Worm (Caenorhabditis elegans): ENCODE measurements around the gene cnd-1.

The cnd-1 gene

ce11 chrIII:5244539-5244938 is at the start of gene cnd-1:
TSS of gene cnd-1 (minus strand) at chrIII:5244639.
- no peak for TF ChIP-seq unc-62 (GFP tag; optimal IDR thresholded peaks at IDR 0.05)

DNA sequence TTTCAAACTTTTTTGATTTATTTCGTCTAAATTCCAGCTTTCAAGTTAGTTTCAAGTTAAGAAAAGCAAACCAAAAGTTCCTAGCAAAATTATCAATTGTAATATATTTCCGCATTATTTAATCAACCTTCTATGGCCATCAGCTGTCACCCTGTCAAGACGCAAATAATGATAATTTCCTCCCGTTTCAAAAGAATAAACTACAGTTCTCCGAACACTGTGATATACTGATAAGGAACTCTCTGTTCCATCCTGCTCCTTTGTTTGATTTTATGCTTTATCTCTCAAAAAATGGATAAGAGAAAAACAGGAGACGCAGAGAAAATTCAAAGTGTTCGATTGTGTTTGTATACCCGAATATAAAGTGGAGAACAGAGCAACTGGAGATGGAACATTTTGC is 46.8 kb upstream of the cnd-1 start:
- no peak for TF ChIP-seq unc-62 (GFP tag; optimal IDR thresholded peaks at IDR 0.05)

DNA sequence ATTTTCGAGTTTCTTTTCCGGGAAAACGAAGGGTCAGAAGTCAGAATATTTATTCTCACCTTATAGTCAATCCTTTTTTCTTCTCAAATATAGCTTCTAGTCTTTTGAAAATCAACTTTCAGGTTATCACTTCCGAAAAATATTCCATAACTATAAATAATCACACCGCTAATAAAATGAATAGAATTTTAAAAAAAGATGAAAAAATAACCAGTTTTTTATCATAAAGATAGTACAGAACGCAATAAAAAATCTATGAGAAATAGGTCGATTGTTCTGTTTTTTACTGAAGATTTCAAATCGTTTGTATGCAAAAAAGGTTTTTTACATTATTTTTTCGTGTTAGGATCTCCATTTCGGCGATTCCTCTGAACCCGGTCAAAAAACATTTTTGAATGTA is 45.8 kb upstream of the cnd-1 start:
- TF ChIP-seq unc-62 (GFP tag; optimal IDR thresholded peaks at IDR 0.05) = no peak

DNA sequence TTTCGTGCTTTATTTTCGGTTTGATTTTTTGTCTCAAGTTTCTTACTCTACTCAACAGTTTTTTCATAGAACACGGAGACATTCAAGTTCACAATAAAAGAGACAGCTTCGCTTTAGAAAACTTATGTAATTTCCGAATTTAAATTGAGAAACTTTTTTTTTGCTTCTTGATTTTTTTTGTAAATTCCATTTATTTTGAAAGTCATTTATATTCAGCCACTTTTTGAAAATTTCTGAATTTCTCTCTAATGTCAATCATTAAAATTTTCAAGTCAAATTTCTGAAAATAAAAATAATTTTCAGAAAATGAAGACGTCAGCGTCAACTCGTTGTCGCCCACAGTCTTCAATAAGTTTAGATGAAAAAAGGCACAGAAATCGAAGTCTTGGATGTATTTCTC is 43.4 kb upstream of the cnd-1 start, which contains the start of gene T15B12.1:
T15B12.1 (plus strand) TSS at position 301 of the 400 bp plus-strand sequence.
- TF ChIP-seq unc-62 (GFP tag; optimal IDR thresholded peaks at IDR 0.05) = no peak

DNA sequence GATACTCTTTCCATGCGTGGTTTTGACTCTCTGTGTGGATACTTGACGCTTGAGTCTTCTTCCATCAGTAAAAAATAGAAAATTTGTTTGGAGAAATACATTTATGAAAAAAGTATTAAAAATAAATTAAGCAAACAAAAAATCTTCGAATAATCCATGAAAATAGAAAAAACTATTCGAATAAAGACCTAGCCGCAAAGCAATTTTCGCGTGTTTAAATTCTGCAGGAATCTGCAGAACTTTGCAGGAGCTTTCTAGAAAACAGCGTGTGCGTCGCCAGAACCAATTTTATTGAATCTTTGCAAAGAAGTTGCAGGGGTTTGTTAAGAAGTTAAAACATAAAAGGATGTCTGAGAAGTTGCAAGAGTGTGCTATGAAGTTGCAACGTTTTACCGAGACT is 41.8 kb upstream of the cnd-1 start, which contains the start of gene ZC395.11:
ZC395.11 (minus strand) TSS at position 101 of the 400 bp plus-strand sequence.
- TF ChIP-seq unc-62 (GFP tag; optimal IDR thresholded peaks at IDR 0.05) = no peak

DNA sequence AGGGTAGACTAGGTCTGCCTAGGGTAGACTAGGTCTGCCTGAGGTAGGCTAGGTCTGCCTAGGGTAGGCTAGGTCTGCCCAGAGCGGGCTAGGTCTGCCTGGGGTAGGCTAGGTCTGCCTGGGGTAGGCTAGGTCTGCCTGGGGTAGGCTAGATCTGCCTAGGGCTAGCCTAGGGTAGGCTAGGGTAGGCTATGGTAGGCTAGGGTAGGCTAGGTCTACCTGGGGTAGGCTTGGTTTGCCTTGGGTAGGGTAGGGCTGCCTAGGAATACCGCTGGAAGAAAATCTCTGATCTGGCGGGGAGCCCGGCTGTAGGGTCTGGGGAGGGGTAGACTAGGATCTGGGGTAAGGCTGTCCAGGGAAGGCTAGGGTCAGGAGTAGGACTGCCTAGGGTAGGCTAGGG is 41.0 kb upstream of the cnd-1 start:
- TF ChIP-seq unc-62 (GFP tag; optimal IDR thresholded peaks at IDR 0.05) = no peak

- no peak for TF ChIP-seq unc-62 (GFP tag; optimal IDR thresholded peaks at IDR 0.05)
Observed at ce11 chrIII:5280228-5280627, 35.8 kb upstream of the cnd-1 start.

DNA sequence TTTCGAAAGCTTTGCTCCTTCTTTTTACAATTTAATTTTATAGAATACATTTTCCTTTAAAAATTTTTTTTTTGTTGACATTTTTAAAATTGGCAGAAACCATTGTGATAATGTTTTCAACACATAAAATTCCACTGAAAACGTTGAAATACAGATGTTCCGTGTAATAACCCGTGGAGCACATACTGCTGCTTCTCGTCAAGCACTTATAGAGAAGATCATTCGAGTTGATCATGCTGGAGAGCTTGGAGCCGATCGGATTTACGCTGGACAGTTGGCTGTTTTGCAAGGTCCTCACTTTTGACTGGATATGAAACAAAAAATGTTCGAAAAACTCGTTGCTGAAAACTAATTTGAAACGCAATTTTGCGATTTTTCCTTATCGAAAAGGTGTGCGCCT is 33.3 kb upstream of the cnd-1 start, which contains the start of gene clk-1:
clk-1 (plus strand) TSS at position 155 of the 400 bp plus-strand sequence.
- no peak for TF ChIP-seq unc-62 (GFP tag; optimal IDR thresholded peaks at IDR 0.05)

- no peak for TF ChIP-seq unc-62 (GFP tag; optimal IDR thresholded peaks at IDR 0.05)
Observed at ce11 chrIII:5274715-5275355, 30.4 kb upstream of the cnd-1 start, which contains the start of the genes daf-41 and toc-1. TSS of gene daf-41 (minus strand) at chrIII:5274765. TSS of gene toc-1 (plus strand) at chrIII:5275251.

DNA sequence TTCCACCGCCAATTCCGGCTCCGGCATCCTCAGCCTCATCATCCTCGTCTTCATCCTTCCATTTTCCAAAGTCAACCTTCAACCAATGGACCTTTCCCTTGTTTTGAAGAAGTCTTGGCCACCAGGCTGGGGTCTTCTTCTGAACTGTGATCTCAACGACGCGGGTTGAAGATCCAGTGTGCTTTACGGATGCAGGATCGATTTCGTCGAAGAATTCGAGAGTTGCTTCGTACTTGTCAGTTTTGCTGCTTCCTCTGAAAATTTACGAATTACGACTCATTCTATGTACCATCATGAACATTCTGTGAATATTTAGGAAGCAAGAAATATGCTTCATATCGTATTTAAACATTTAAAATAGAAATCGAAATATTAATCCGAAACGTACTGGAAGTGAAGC is 29.8 kb upstream of the cnd-1 start:
- no peak for TF ChIP-seq unc-62 (GFP tag; optimal IDR thresholded peaks at IDR 0.05)

- TF ChIP-seq unc-62 (GFP tag; optimal IDR thresholded peaks at IDR 0.05) = no peak
Observed at ce11 chrIII:5273396-5273857, 29.0 kb upstream of the cnd-1 start, which contains the start of gene ztf-8. TSS of gene ztf-8 (minus strand) at chrIII:5273471.

- no peak for TF ChIP-seq unc-62 (GFP tag; optimal IDR thresholded peaks at IDR 0.05)
Observed at ce11 chrIII:5269814-5270213, 25.4 kb upstream of the cnd-1 start, which contains the start of gene ZC395.4. TSS of gene ZC395.4 (plus strand) at chrIII:5270114.

DNA sequence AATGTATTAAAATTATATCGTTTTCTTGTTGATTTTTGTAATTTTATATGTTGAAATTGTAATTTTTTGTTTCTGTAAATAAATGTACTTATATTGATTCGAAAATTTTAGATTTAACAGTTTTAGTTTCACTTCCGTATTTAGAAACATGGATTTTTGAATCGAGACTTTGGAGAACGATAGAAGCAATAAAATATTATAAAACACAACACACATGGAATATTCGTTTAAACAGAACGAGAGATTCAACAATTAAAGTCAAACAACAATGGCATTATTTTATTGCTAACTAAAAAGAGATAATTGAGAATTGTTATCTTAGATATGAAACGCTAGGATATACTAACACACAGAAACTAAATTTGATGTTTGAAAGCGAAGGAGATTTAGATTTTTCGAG is 24.0 kb upstream of the cnd-1 start:
- no peak for TF ChIP-seq unc-62 (GFP tag; optimal IDR thresholded peaks at IDR 0.05)

DNA sequence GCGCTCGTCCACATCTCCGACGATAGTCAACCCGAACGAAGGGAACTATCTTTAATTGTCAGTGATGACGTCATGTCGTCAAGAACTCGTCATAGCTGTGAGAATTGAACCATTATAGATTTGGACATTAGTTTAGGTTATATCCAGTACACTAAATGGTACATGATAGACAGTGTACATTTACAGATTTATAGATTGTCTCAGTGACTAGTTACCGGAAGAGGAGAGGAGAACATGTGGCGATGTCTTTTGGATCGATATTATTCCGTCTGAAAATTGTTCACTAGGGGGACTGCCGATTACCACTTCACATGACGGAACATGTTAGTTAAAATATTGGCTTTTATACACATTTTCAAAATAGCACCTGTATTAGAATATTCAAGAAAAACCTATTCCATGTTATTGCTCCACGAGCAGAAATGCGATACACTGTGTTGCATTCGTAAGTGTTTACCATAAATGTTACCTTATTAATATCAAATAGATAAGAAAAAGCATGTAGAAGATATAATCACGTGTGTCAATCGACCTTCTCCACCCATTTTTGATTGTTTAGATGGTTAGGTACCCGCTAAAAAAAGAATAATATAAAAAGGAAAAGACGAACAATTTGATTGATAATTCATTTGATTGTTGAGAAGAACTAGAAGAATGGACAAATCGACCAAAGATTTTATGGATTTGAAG is 22.9 kb upstream of the cnd-1 start, which contains the start of gene ZC395.5:
ZC395.5 (plus strand) TSS at position 632 of the 690 bp plus-strand sequence.
- TF ChIP-seq unc-62 (GFP tag; optimal IDR thresholded peaks at IDR 0.05) = no peak

DNA sequence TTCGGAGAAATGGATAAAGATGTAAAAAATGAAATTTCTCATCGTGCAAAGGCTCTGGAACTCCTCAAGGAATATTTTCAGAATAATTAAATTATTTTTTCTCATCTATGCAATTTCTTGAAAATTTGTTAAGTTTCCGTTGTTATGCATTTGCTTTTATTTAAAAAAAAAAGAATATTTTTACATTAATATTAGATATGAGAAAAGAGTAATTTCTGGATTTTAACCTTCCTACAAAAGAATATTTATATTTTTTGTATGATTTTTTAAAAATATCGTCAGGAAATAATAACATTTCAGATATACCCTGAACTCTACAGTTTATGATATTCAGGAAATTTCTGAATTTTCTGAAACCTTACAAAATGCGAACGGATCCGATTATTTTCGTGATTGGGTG is 20.4 kb upstream of the cnd-1 start, which contains the start of gene gro-1:
gro-1 (plus strand) TSS at position 301 of the 400 bp plus-strand sequence.
- TF ChIP-seq unc-62 (GFP tag; optimal IDR thresholded peaks at IDR 0.05) = no peak

- TF ChIP-seq unc-62 (GFP tag; optimal IDR thresholded peaks at IDR 0.05) = no peak
Observed at ce11 chrIII:5263299-5263993, 19.0 kb upstream of the cnd-1 start, which contains the start of the genes C34E10.9 and hap-1. TSS of gene C34E10.9 (minus strand) at chrIII:5263399. TSS of gene hap-1 (plus strand) at chrIII:5263943.

All from whole organism, dauer.